Worm (Caenorhabditis elegans): ENCODE results near the gene sma-2.

sma-2 gene

ce11 chrIII:8785426-8785825, 35.9 kb downstream of the sma-2 start:
- TF ChIP-seq unc-62 (GFP tag; optimal IDR thresholded peaks at IDR 0.05): no peak

ce11 chrIII:8786077-8786476, 36.6 kb downstream of the sma-2 start, which contains the start of gene K02D10.8:
K02D10.8 (plus strand) TSS chrIII:8786377.
- no peak for TF ChIP-seq unc-62 (GFP tag; optimal IDR thresholded peaks at IDR 0.05)

ce11 chrIII:8788690-8789089, 39.2 kb downstream of the sma-2 start:
- no peak for TF ChIP-seq unc-62 (GFP tag; optimal IDR thresholded peaks at IDR 0.05)

- no peak for TF ChIP-seq unc-62 (GFP tag; optimal IDR thresholded peaks at IDR 0.05)
Measured at ce11 chrIII:8791235-8791634, 41.8 kb downstream of the sma-2 start, which contains the start of the genes zfp-1 and F54F2.14. zfp-1 (plus strand) TSS chrIII:8791535. F54F2.14 (plus strand) TSS chrIII:8791546.

ce11 chrIII:8792251-8792650, 42.8 kb downstream of the sma-2 start, which contains the start of gene ztf-1:
ztf-1 (minus strand) TSS chrIII:8792351.
- TF ChIP-seq unc-62 (GFP tag; optimal IDR thresholded peaks at IDR 0.05): no peak

ce11 chrIII:8794793-8795192, 45.3 kb downstream of the sma-2 start:
- TF ChIP-seq unc-62 (GFP tag; optimal IDR thresholded peaks at IDR 0.05): no peak

- no peak for TF ChIP-seq unc-62 (GFP tag; optimal IDR thresholded peaks at IDR 0.05)
Measured at ce11 chrIII:8795595-8796141, 46.2 kb downstream of the sma-2 start.

ce11 chrIII:8797211-8797733, 47.8 kb downstream of the sma-2 start:
- TF ChIP-seq unc-62 (GFP tag; optimal IDR thresholded peaks at IDR 0.05): no peak

ce11 chrIII:8799964-8800795, 50.7 kb downstream of the sma-2 start, which contains the start of gene F54F2.6:
F54F2.6 (minus strand) TSS chrIII:8800701.
- no peak for TF ChIP-seq unc-62 (GFP tag; optimal IDR thresholded peaks at IDR 0.05)

- TF ChIP-seq unc-62 (GFP tag; optimal IDR thresholded peaks at IDR 0.05): no peak
Measured at ce11 chrIII:8800796-8801083, 51.3 kb downstream of the sma-2 start.

ce11 chrIII:8801352-8801863, 51.9 kb downstream of the sma-2 start:
- TF ChIP-seq unc-62 (GFP tag; optimal IDR thresholded peaks at IDR 0.05): no peak

ce11 chrIII:8801864-8802818, 52.7 kb downstream of the sma-2 start:
- peak; percentile 14 for TF ChIP-seq unc-62 (GFP tag; optimal IDR thresholded peaks at IDR 0.05)

ce11 chrIII:8805815-8806214, 56.3 kb downstream of the sma-2 start:
- no peak for TF ChIP-seq unc-62 (GFP tag; optimal IDR thresholded peaks at IDR 0.05)
